Worm (Caenorhabditis elegans) whole organism, L4 larva: ENCODE data around the gene F44E5.15.
A peak's percentile ranks its signal among the peaks of the same experiment; 100 is the strongest.
"Not testable (repeated sequence)": the region's sequence is repeated elsewhere in the genome, so short reads cannot be mapped to it uniquely, and the experiment has no call there.

Experiments used
- F10B5.3 ChIP-seq: sonication (generic microtip); optimal IDR thresholded peaks from 2 replicates; lab custom pipeline; 2016; ENCODE audit warnings: mild to moderate bottlenecking, missing genetic modification characterization, missing compliant biosample characterization
- F26F4.8 ChIP-seq: fragments of 200-800 bp; sonication (Bioruptor generic); conservative IDR thresholded peaks from 2 replicates; pipeline ENCODE4 v1.3.6; 2022; ENCODE audit warnings: missing genetic modification characterization, missing compliant biosample characterization
- F44E2.7 ChIP-seq: fragments of 200-800 bp; sonication (Bioruptor generic); IDR thresholded peaks from 2 replicates; pipeline ENCODE4 v2.1.2; 2022; ENCODE audit warnings: missing genetic modification characterization, missing compliant biosample characterization
- T20F7.1 ChIP-seq: fragments of 200-800 bp; sonication (Bioruptor generic); optimal IDR thresholded peaks from 2 replicates; lab custom pipeline; 2018; ENCODE audit warnings: mild to moderate bottlenecking, missing genetic modification characterization, missing compliant biosample characterization
- T26A8.4 ChIP-seq: fragments of 200-800 bp; sonication (Bioruptor generic); IDR thresholded peaks from 2 replicates; pipeline ENCODE4 v1.3.6; 2022; ENCODE audit warnings: missing genetic modification characterization, missing compliant biosample characterization
- Y48G9A.11 ChIP-seq: fragments of 200-800 bp; sonication (Bioruptor generic); IDR thresholded peaks from 2 replicates; pipeline ENCODE4 v1.3.6; 2022; ENCODE audit warnings: missing genetic modification reagents, missing genetic modification characterization, missing compliant biosample characterization
- Y75B8A.6 ChIP-seq: fragments of 200-800 bp; sonication (Bioruptor generic); IDR thresholded peaks from 2 replicates; pipeline ENCODE4 v1.3.6; 2022; ENCODE audit warnings: missing genetic modification reagents, missing genetic modification characterization, missing compliant biosample characterization
- arid-1 ChIP-seq: fragments of 200-800 bp; sonication (Bioruptor generic); conservative IDR thresholded peaks from 2 replicates; pipeline ENCODE4 v1.3.6; 2022; ENCODE audit warnings: missing genetic modification reagents, missing genetic modification characterization, missing compliant biosample characterization
- ceh-20 ChIP-seq: fragments of 200-800 bp; sonication (Bioruptor generic); IDR thresholded peaks from 2 replicates; pipeline ENCODE4 v1.3.6; 2022; ENCODE audit warnings: missing genetic modification reagents, missing genetic modification characterization, missing compliant biosample characterization
- ceh-32 ChIP-seq: sonication (generic microtip); optimal IDR thresholded peaks from 2 replicates; lab custom pipeline; 2016; ENCODE audit warnings: mild to moderate bottlenecking, missing genetic modification characterization, missing compliant biosample characterization; ENCODE audit not compliant: poor library complexity
- ceh-44 ChIP-seq: fragments of 200-800 bp; sonication (Bioruptor generic); IDR thresholded peaks from 2 replicates; pipeline ENCODE4 v1.3.6; 2022; ENCODE audit warnings: missing genetic modification reagents, missing genetic modification characterization, missing compliant biosample characterization
- ctbp-1 ChIP-seq: fragments of 200-800 bp; sonication (Bioruptor generic); IDR thresholded peaks from 2 replicates; pipeline ENCODE4 v1.3.6; 2022; ENCODE audit warnings: missing genetic modification reagents, missing genetic modification characterization, missing compliant biosample characterization
- daf-19 ChIP-seq: fragments of 200-800 bp; sonication (Bioruptor generic); conservative IDR thresholded peaks from 2 replicates; pipeline ENCODE4 v1.3.6; 2022; ENCODE audit warnings: missing genetic modification characterization, missing compliant biosample characterization
- daf-8 ChIP-seq: fragments of 200-800 bp; sonication (Bioruptor generic); IDR thresholded peaks from 2 replicates; pipeline ENCODE4 v1.3.6; 2022; ENCODE audit warnings: missing genetic modification characterization, missing compliant biosample characterization
- dmd-6 ChIP-seq: fragments of 200-800 bp; sonication (Bioruptor generic); IDR thresholded peaks from 2 replicates; pipeline ENCODE4 v1.3.6; 2022; ENCODE audit warnings: missing genetic modification reagents, missing genetic modification characterization, missing compliant biosample characterization
- dmd-9 ChIP-seq: fragments of 200-800 bp; sonication (Bioruptor generic); IDR thresholded peaks from 2 replicates; pipeline ENCODE4 v1.3.6; 2022; ENCODE audit warnings: missing genetic modification reagents, missing genetic modification characterization, missing compliant biosample characterization
- dpl-1 ChIP-seq: fragments of 150-350 bp; optimal IDR thresholded peaks from 2 replicates; lab custom pipeline; 2014; ENCODE audit warnings: missing biosample characterization, missing genetic modification reagents, missing genetic modification characterization
- duxl-1 ChIP-seq: sonication (generic microtip); optimal IDR thresholded peaks from 2 replicates; lab custom pipeline; 2016; ENCODE audit warnings: mild to moderate bottlenecking, missing genetic modification characterization, moderate library complexity, missing compliant biosample characterization; ENCODE audit not compliant: poor library complexity
- egl-27 ChIP-seq: sonication (generic microtip); optimal IDR thresholded peaks from 3 replicates; lab custom pipeline; 2017; ENCODE audit warnings: missing biosample characterization, missing genetic modification reagents, missing genetic modification characterization
- egl-43 ChIP-seq: fragments of 200-800 bp; sonication (Bioruptor generic); IDR thresholded peaks from 2 replicates; pipeline ENCODE4 v1.3.6; 2022; ENCODE audit warnings: missing genetic modification reagents, missing genetic modification characterization, missing compliant biosample characterization
- hif-1 ChIP-seq, 2 experiments: sonication (generic microtip); optimal IDR thresholded peaks; 2 replicates each; lab custom pipeline; 2016 to 2017; ENCODE audit warnings: missing compliant biosample characterization in 2 of 2, missing genetic modification characterization in 2 of 2, missing genetic modification reagents in 2 of 2, missing genotype in 2 of 2, mild to moderate bottlenecking in 1 of 2
- hlh-30 ChIP-seq: sonication (generic microtip); optimal IDR thresholded peaks from 2 replicates; lab custom pipeline; 2017; ENCODE audit warnings: antibody characterized with exemption, mild to moderate bottlenecking, missing genetic modification characterization, missing compliant biosample characterization; ENCODE audit not compliant: insufficient read depth
- jun-1 ChIP-seq: fragments of 150-350 bp; optimal IDR thresholded peaks from 2 replicates; lab custom pipeline; 2014; ENCODE audit warnings: missing biosample characterization, missing genetic modification reagents, missing genetic modification characterization
- lin-1 ChIP-seq: fragments of 200-800 bp; sonication (Bioruptor generic); IDR thresholded peaks from 2 replicates; pipeline ENCODE4 v1.3.6; 2022; ENCODE audit warnings: missing genetic modification reagents, missing genetic modification characterization, missing compliant biosample characterization
- lin-38 ChIP-seq: fragments of 200-800 bp; sonication (Bioruptor generic); IDR thresholded peaks from 2 replicates; pipeline ENCODE4 v1.3.6; 2022; ENCODE audit warnings: missing genetic modification reagents, missing genetic modification characterization, missing compliant biosample characterization
- lsy-2 ChIP-seq, 2 experiments: fragments of 150-350 bp in 1 of 2; sonication (generic microtip) in 1 of 2; optimal IDR thresholded peaks; 2 replicates each; lab custom pipeline; 2014 to 2017; ENCODE audit warnings: missing biosample characterization in 2 of 2, missing genetic modification characterization in 2 of 2
- madf-5 ChIP-seq, 2 experiments: fragments of 200-800 bp; sonication (Bioruptor generic); IDR thresholded peaks; 2 replicates each; pipeline ENCODE4 v1.3.6; 2022; ENCODE audit warnings: missing compliant biosample characterization in 2 of 2, missing genetic modification characterization in 2 of 2
- mep-1 ChIP-seq: fragments of 150-350 bp; sonication (generic microtip); optimal IDR thresholded peaks from 3 replicates; lab custom pipeline; 2014; ENCODE audit warnings: missing biosample characterization, missing genetic modification characterization
- mxl-2 ChIP-seq: fragments of 200-800 bp; sonication (Bioruptor generic); conservative IDR thresholded peaks from 2 replicates; pipeline ENCODE4 v1.3.6; 2022; ENCODE audit warnings: missing genetic modification reagents, missing genetic modification characterization, missing compliant biosample characterization
- mxl-3 ChIP-seq: fragments of 200-800 bp; sonication (Bioruptor generic); optimal IDR thresholded peaks from 2 replicates; lab custom pipeline; 2018; ENCODE audit warnings: mild to moderate bottlenecking, missing genetic modification characterization, missing compliant biosample characterization
- nhr-10 ChIP-seq: fragments of 150-350 bp; optimal IDR thresholded peaks from 2 replicates; lab custom pipeline; 2014; ENCODE audit warnings: missing biosample characterization, missing genetic modification characterization
- nhr-11 ChIP-seq: fragments of 150-350 bp; optimal IDR thresholded peaks from 2 replicates; lab custom pipeline; 2014; ENCODE audit warnings: missing biosample characterization, missing genetic modification characterization
- nhr-111 ChIP-seq: fragments of 200-800 bp; sonication (Bioruptor generic); optimal IDR thresholded peaks from 2 replicates; lab custom pipeline; 2018; ENCODE audit warnings: mild to moderate bottlenecking, missing genetic modification characterization, missing compliant biosample characterization
- nhr-28 ChIP-seq: fragments of 150-350 bp; optimal IDR thresholded peaks from 2 replicates; lab custom pipeline; 2014; ENCODE audit warnings: missing biosample characterization, missing genetic modification characterization
- nhr-41 ChIP-seq: fragments of 200-800 bp; sonication (Bioruptor generic); IDR thresholded peaks from 2 replicates; pipeline ENCODE4 v1.3.6; 2022; ENCODE audit warnings: missing genetic modification reagents, missing genetic modification characterization, missing compliant biosample characterization
- nhr-42 ChIP-seq: fragments of 200-800 bp; sonication (Bioruptor generic); IDR thresholded peaks from 2 replicates; pipeline ENCODE4 v1.3.6; 2022; ENCODE audit warnings: missing genetic modification characterization, missing compliant biosample characterization
- nhr-48 ChIP-seq: sonication (generic microtip); optimal IDR thresholded peaks from 2 replicates; lab custom pipeline; 2016; ENCODE audit warnings: mild to moderate bottlenecking, missing genetic modification characterization, missing compliant biosample characterization
- pha-4 ChIP-seq, 2 experiments: fragments of 150-350 bp in 1 of 2; fragments of 200-800 bp in 1 of 2; sonication (Bioruptor generic) in 1 of 2; IDR thresholded peaks in 1 of 2; optimal IDR thresholded peaks in 1 of 2; 2 replicates each; pipeline versions ENCODE4 v1.3.6 to Lab custom; 2014 to 2022; ENCODE audit warnings: missing genetic modification characterization in 2 of 2, missing genetic modification reagents in 2 of 2, missing biosample characterization in 1 of 2, missing compliant biosample characterization in 1 of 2
- saeg-2 ChIP-seq: fragments of 200-800 bp; sonication (Bioruptor generic); IDR thresholded peaks from 2 replicates; pipeline ENCODE4 v1.3.6; 2022; ENCODE audit warnings: missing genetic modification reagents, missing genetic modification characterization, missing compliant biosample characterization
- sdz-12 ChIP-seq: fragments of 200-800 bp; sonication (Bioruptor generic); optimal IDR thresholded peaks from 2 replicates; lab custom pipeline; 2018; ENCODE audit warnings: mild to moderate bottlenecking, missing genetic modification characterization, missing compliant biosample characterization
- spr-1 ChIP-seq: sonication (generic microtip); optimal IDR thresholded peaks from 2 replicates; lab custom pipeline; 2016; ENCODE audit warnings: mild to moderate bottlenecking, missing genetic modification characterization, missing compliant biosample characterization
- tag-97 ChIP-seq: fragments of 200-800 bp; sonication (Bioruptor generic); IDR thresholded peaks from 2 replicates; pipeline ENCODE4 v1.3.6; 2022; ENCODE audit warnings: missing genetic modification characterization, missing compliant biosample characterization
- tra-1 ChIP-seq: fragments of 200-800 bp; sonication (Bioruptor generic); IDR thresholded peaks from 2 replicates; pipeline ENCODE4 v1.3.6; 2022; ENCODE audit warnings: missing genetic modification reagents, missing genetic modification characterization, missing compliant biosample characterization
- vab-7 ChIP-seq: fragments of 200-800 bp; sonication (Bioruptor generic); IDR thresholded peaks from 2 replicates; pipeline ENCODE4 v1.3.6; 2022; ENCODE audit warnings: missing genetic modification reagents, missing genetic modification characterization, missing compliant biosample characterization
- zfp-2 ChIP-seq: sonication (generic microtip); optimal IDR thresholded peaks from 2 replicates; lab custom pipeline; 2016; ENCODE audit warnings: mild to moderate bottlenecking, missing genetic modification characterization, missing compliant biosample characterization
- zip-11 ChIP-seq: fragments of 200-800 bp; sonication (Bioruptor generic); IDR thresholded peaks from 2 replicates; pipeline ENCODE4 v1.3.6; 2022; ENCODE audit warnings: missing genetic modification characterization, missing compliant biosample characterization
- zip-2 ChIP-seq: fragments of 150-350 bp; optimal IDR thresholded peaks from 2 replicates; lab custom pipeline; 2014; ENCODE audit warnings: missing biosample characterization, missing genetic modification characterization

Gene F44E5.15

DNA sequence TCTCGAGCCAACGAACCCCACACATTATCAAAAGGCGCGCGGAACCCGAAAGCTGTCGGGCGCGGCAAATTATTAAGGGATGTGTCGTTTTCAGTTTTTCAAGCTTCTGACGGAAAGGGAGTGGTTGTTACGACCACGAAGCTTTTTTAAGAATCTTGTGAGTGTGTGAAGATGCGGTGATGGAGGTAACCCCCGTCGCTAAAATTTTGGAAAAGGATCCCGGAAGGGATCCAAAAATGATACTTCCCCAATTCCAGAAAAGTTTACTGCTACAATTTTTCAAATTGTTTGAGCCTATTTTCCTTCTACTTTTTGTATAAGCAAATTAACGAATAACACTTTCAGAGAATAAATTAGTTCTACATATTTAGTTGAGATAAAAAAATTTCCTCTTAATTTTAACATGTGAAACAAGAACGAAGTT is 15.8 kb upstream of the F44E5.15 start (continued):
- TF ChIP-seq egl-27 (tag; lab: Kevin White, UChicago) (no peak), spr-1 (tag; lab: Kevin White, UChicago) (peak; percentile 37), nhr-28 (no peak)

DNA sequence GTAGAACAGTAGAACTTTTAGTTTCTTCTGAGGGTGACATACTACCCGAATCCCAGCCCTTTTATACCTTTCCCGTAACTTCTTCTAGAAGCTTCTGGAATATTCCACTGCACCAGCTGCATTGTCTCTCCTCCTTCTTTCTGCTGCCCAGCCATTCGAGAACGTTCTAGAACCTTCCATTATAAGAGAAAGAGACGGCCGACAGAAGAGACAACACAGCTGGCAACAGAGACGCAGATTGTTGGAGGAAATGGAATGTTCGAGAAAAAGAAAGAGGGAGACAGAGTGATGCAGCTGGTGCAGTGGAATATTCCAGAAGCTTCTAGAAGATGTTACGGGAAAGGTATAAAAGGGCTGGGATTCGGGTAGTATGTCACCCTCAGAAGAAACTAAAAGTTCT is 13.2 kb upstream of the F44E5.15 start, which contains the start of the genes F44E5.4 and F44E5.5:
F44E5.4 (minus strand) TSS at position 35 of the 400 bp plus-strand sequence.
F44E5.5 (plus strand) TSS at position 386 of the 400 bp plus-strand sequence.
- peak; percentile 84 for TF ChIP-seq jun-1 (tag; lab: Kevin White, UChicago)
- TF ChIP-seq vab-7 (GFP tag; lab: Robert Waterston, UW): peak; percentile 98
- peak; percentile 95 for TF ChIP-seq ceh-44 (GFP tag; lab: Robert Waterston, UW)
- TF ChIP-seq zip-2 (tag; lab: Kevin White, UChicago): peak; percentile 81
- TF ChIP-seq lin-1 (GFP tag; lab: Robert Waterston, UW): peak; percentile 99
- TF ChIP-seq pha-4 (GFP tag; IDR thresholded peaks at IDR 0.05; lab: Robert Waterston, UW): peak; percentile 99
- not testable (repeated sequence) for TF ChIP-seq pha-4 (tag; optimal IDR thresholded peaks at IDR 0.05; lab: Kevin White, UChicago)
- peak; percentile 95 for TF ChIP-seq zip-11
- TF ChIP-seq T20F7.1 (GFP tag; lab: Kevin White, UChicago): peak; percentile 81
- peak; percentile 87 for TF ChIP-seq mxl-3
- peak; percentile 100 for TF ChIP-seq tag-97 (GFP tag; lab: Robert Waterston, UW)
- TF ChIP-seq hif-1 (tag; optimal IDR thresholded peaks at IDR 0.05; lab: Kevin White, UChicago): peak; percentile 83 to 91
- TF ChIP-seq mep-1 (tag; lab: Kevin White, UChicago): peak; percentile 81
- peak; percentile 91 for TF ChIP-seq lin-38 (GFP tag; lab: Robert Waterston, UW)
- TF ChIP-seq nhr-48 (tag; lab: Kevin White, UChicago): peak; percentile 89
- TF ChIP-seq F44E2.7 (GFP tag; lab: Robert Waterston, UW): peak; percentile 95
- TF ChIP-seq ctbp-1 (GFP tag; lab: Robert Waterston, UW): peak; percentile 100
- TF ChIP-seq zfp-2 (tag; lab: Kevin White, UChicago): peak; percentile 51
- TF ChIP-seq Y48G9A.11: peak; percentile 95
- TF ChIP-seq sdz-12 (GFP tag; lab: Kevin White, UChicago): peak; percentile 97
- peak; percentile 46 for TF ChIP-seq dpl-1 (GFP tag; lab: Kevin White, UChicago)
- peak; percentile 100 for TF ChIP-seq egl-43 (GFP tag; lab: Robert Waterston, UW)
- peak; percentile 83; the same call in 1 of the 2 replicates for TF ChIP-seq F26F4.8
- peak; percentile 100 for TF ChIP-seq tra-1 (GFP tag; lab: Robert Waterston, UW)
- TF ChIP-seq dmd-6 (GFP tag; lab: Robert Waterston, UW): peak; percentile 99
- peak; percentile 78 for TF ChIP-seq hlh-30
- TF ChIP-seq spr-1 (tag; lab: Kevin White, UChicago): peak; percentile 89
- TF ChIP-seq daf-8 (GFP tag; lab: Robert Waterston, UW): peak; percentile 100
- TF ChIP-seq madf-5 (GFP tag; IDR thresholded peaks at IDR 0.05; lab: Robert Waterston, UW): peak; percentile 99
- peak; percentile 89 for TF ChIP-seq F10B5.3 (tag; lab: Kevin White, UChicago)
- peak; percentile 100 for TF ChIP-seq daf-19 (GFP tag; lab: Robert Waterston, UW)
- peak; percentile 100 for TF ChIP-seq ceh-20
- TF ChIP-seq Y75B8A.6 (GFP tag; lab: Robert Waterston, UW): peak; percentile 100
- peak; percentile 99 for TF ChIP-seq nhr-41
- peak; percentile 97 for TF ChIP-seq nhr-42 (GFP tag; lab: Robert Waterston, UW)
- peak; percentile 80 to 82 for TF ChIP-seq lsy-2 (tag; optimal IDR thresholded peaks at IDR 0.05; lab: Kevin White, UChicago)
- TF ChIP-seq nhr-111 (GFP tag; lab: Kevin White, UChicago): peak; percentile 97
- peak; percentile 98 for TF ChIP-seq dmd-9 (GFP tag; lab: Robert Waterston, UW)
- peak; percentile 98 for TF ChIP-seq arid-1
- peak; percentile 99 for TF ChIP-seq T26A8.4 (GFP tag; lab: Robert Waterston, UW)
- peak; percentile 58 for TF ChIP-seq duxl-1 (tag; lab: Kevin White, UChicago)
- TF ChIP-seq nhr-11: peak; percentile 77
- TF ChIP-seq nhr-10 (tag; lab: Kevin White, UChicago): peak; percentile 82
- TF ChIP-seq ceh-32: peak; percentile 42
- TF ChIP-seq saeg-2 (GFP tag; lab: Robert Waterston, UW): peak; percentile 100
- peak; percentile 94 for TF ChIP-seq mxl-2 (GFP tag; lab: Robert Waterston, UW)
- TF ChIP-seq nhr-28: peak; percentile 65
